Worm (Caenorhabditis elegans) whole organism, midembryonic: ENCODE data around the gene F10E9.7.

Experiments
- T22C8.4 ChIP-seq: fragments of 200-800 bp; sonication (Bioruptor generic); IDR thresholded peaks from 2 replicates; pipeline ENCODE4 v1.3.6; 2022; ENCODE audit warnings: missing genetic modification characterization, missing compliant biosample characterization
- cog-1 ChIP-seq: sonication (generic microtip); optimal IDR thresholded peaks from 2 replicates; lab custom pipeline; 2016; ENCODE audit warnings: missing genetic modification characterization, missing compliant biosample characterization
- flt-1 ChIP-seq: fragments of 200-800 bp; sonication (Bioruptor generic); IDR thresholded peaks from 2 replicates; pipeline ENCODE4 v1.3.6; 2022; ENCODE audit warnings: missing genetic modification characterization, missing compliant biosample characterization
- klf-2 ChIP-seq: fragments of 200-800 bp; sonication (Bioruptor generic); conservative IDR thresholded peaks from 2 replicates; pipeline ENCODE4 v1.3.6; 2022; ENCODE audit warnings: missing genetic modification reagents, missing genetic modification characterization, missing compliant biosample characterization
- med-1 ChIP-seq: sonication (generic microtip); optimal IDR thresholded peaks from 2 replicates; lab custom pipeline; 2017; ENCODE audit warnings: missing genetic modification characterization, mild to moderate bottlenecking, missing compliant biosample characterization, antibody characterized with exemption, missing genetic modification reagents; ENCODE audit not compliant: insufficient read depth
- ref-1 ChIP-seq: fragments of 200-800 bp; sonication (Bioruptor generic); conservative IDR thresholded peaks from 2 replicates; pipeline ENCODE4 v1.3.6; 2022; ENCODE audit warnings: missing genetic modification reagents, missing genetic modification characterization, missing compliant biosample characterization
- tab-1 ChIP-seq: fragments of 200-800 bp; sonication (Bioruptor generic); IDR thresholded peaks from 2 replicates; pipeline ENCODE4 v1.3.6; 2022; ENCODE audit warnings: missing genetic modification characterization, missing compliant biosample characterization
- ztf-23 ChIP-seq: fragments of 200-800 bp; sonication (Bioruptor generic); IDR thresholded peaks from 2 replicates; pipeline ENCODE4 v1.3.6; 2022; ENCODE audit warnings: missing genetic modification reagents, missing genetic modification characterization, missing compliant biosample characterization
- ztf-29 ChIP-seq: fragments of 200-800 bp; sonication (Bioruptor generic); IDR thresholded peaks from 2 replicates; pipeline ENCODE4 v1.3.6; 2022; ENCODE audit warnings: missing genetic modification reagents, missing genetic modification characterization, missing compliant biosample characterization

Gene F10E9.7

DNA sequence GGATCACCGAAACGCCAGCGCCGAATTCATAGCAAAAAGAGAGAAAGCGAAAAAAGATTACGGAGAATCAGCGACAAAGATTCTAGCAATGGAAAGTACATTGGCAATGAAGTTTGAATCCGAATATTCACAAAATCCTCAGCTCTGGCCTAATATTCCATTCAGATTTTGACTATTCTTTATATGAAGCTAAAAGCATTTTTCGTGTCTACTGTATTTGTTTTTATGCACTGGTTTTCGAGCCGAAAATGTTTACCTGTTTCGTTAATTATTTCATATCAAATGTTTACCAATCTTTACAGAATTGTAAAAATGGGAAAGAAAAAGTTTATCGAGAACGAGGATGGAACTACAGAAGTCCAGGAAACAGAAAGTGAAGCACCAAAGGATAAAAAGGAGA is 997 bp upstream of the F10E9.7 start, which contains the start of gene F10E9.4:
F10E9.4 (plus strand) TSS at position 301 of the 400 bp plus-strand sequence.
- TF ChIP-seq klf-2, result no peak
- TF ChIP-seq cog-1 (tag; lab: Kevin White, UChicago), result no peak

DNA sequence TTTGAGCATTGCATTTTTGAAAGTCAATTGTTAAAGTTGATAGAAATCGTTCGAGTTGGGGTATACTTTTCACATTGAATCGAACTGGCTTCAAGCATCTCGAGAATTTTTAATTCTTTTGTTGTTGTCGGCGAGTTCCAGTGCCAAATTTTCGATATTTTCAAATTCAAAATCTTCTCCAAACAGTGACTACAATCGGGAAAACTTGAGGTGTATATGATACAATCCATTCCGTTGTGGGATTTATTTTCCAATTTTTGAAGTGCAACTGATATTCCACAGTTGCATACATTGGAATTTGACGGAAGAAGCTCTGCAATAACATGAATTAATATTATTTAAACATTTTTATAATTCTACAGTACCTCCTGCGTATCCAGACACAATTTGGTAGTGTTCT is 1.4 kb downstream of the F10E9.7 start:
- TF ChIP-seq flt-1 (GFP tag; lab: Robert Waterston, UW), result no peak
- TF ChIP-seq ztf-29 (GFP tag; lab: Robert Waterston, UW), result no peak
- no peak for TF ChIP-seq tab-1 (GFP tag; lab: Robert Waterston, UW)
- no peak for TF ChIP-seq ztf-23
- no peak for TF ChIP-seq ref-1 (GFP tag; lab: Robert Waterston, UW)
- TF ChIP-seq med-1, result no peak
- TF ChIP-seq T22C8.4 (GFP tag; lab: Robert Waterston, UW), result no peak
- no peak for TF ChIP-seq cog-1 (tag; lab: Kevin White, UChicago)
- TF ChIP-seq klf-2, result no peak

DNA sequence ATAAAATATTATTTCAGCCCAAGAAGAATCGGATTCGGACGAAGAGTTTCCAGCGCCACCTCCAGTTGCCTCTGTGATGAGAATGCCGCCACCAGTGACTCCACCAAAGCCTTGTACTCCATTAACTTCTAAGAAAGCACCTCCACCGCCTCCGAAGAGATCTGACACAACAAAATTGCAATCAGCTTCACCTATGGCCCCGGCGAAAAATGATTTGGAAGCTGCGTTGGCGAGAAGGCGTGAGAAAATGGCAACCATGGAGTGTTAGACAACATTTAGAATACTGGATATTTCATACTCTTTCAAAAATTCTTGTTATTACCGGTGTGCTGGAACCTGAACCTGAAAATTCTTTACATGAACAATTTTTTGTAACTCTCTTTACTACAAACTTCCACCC is 1.9 kb downstream of the F10E9.7 start:
- TF ChIP-seq flt-1 (GFP tag; lab: Robert Waterston, UW), result no peak
- TF ChIP-seq cog-1 (tag; lab: Kevin White, UChicago), result no peak
- no peak for TF ChIP-seq ztf-29 (GFP tag; lab: Robert Waterston, UW)
- TF ChIP-seq klf-2, result no peak
- TF ChIP-seq ztf-23, result no peak
- no peak for TF ChIP-seq tab-1 (GFP tag; lab: Robert Waterston, UW)
- no peak for TF ChIP-seq med-1
- TF ChIP-seq ref-1 (GFP tag; lab: Robert Waterston, UW), result no peak

DNA sequence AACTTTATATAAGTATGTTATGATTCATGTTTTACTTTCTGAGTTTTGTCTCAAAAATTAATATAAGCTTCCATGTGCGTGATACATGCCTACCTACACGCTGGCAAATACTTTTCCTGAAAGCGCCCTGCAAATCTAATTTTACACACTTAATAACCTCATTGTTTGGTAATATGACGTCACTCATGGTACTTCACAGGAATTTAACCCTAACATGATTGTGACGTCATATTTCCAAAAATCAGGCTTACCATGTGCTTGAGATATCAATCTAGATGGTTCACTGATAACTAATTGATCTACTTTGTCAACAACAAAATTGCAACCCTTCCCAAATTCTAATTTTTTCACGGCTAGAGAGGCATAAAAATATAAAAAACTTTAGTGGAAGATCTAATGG is 3.8 kb downstream of the F10E9.7 start:
- TF ChIP-seq flt-1 (GFP tag; lab: Robert Waterston, UW), result no peak
- TF ChIP-seq ztf-29 (GFP tag; lab: Robert Waterston, UW), result no peak
- no peak for TF ChIP-seq cog-1 (tag; lab: Kevin White, UChicago)
- TF ChIP-seq ref-1 (GFP tag; lab: Robert Waterston, UW), result no peak
- no peak for TF ChIP-seq klf-2
- TF ChIP-seq tab-1 (GFP tag; lab: Robert Waterston, UW), result no peak
- TF ChIP-seq T22C8.4 (GFP tag; lab: Robert Waterston, UW), result no peak
- no peak for TF ChIP-seq med-1
- TF ChIP-seq ztf-23, result no peak

DNA sequence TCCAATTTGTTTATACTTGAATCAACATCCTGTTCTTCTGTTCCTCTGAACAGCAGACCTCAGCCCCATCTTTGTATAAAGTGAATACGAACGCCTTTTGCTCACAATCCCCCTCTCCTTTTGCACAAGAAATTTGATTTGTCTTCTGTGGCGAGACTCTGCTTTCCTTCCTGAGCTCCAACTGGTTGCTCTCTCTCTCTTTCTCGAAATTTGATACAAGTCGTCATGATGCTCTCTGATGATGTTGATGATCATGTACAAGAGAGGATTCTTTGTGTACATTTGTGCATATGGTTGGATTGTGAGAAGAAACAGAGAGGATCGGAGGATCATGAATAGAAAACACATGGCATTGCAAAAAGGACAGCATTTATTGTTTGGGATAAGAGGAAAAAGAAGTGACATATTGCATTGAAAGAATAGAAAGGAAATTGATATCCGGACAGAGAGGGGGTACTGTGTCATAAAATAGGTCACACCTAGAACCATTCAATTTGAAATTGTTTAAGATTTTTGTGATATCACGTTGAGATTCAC is 6.3 kb downstream of the F10E9.7 start:
- 0 out of 2 replicates have a peak, but pooled peaks have one; percentile 15 for TF ChIP-seq flt-1 (GFP tag; lab: Robert Waterston, UW)
- no peak for TF ChIP-seq ref-1 (GFP tag; lab: Robert Waterston, UW)
- TF ChIP-seq med-1, result no peak

- TF ChIP-seq cog-1 (tag; lab: Kevin White, UChicago), result no peak
- no peak for TF ChIP-seq klf-2
- no peak for TF ChIP-seq ztf-23
- TF ChIP-seq flt-1 (GFP tag; lab: Robert Waterston, UW), result no peak
- no peak for TF ChIP-seq ref-1 (GFP tag; lab: Robert Waterston, UW)
- TF ChIP-seq med-1, result no peak
- TF ChIP-seq T22C8.4 (GFP tag; lab: Robert Waterston, UW), result no peak
- TF ChIP-seq tab-1 (GFP tag; lab: Robert Waterston, UW), result no peak
- TF ChIP-seq ztf-29 (GFP tag; lab: Robert Waterston, UW), result no peak
Observed at ce11 chrIII:8299734-8300133, 7.5 kb downstream of the F10E9.7 start.

DNA sequence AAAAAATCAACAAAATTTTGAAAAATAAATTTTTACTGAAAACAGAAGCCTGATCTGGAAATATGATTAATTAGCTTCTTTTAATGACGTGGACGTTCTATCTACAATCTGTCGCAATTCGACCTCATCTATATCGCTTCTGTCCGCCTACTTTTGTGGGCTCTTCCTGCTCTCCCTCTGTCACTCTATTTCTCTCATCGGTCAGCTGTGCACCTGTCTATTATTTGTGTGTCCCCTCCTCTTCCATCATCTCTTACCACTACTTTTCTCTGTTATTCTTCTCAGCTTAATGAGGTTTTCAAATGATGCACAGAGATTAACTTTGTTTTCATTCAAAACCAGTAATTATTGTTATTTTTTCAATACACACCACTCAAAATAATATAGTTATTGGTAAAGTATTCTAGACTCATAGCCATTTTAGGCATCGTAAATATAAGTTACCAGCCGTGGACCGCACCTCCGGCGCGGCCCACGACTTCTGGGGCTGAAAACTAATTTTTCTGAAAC is 8.1 kb downstream of the F10E9.7 start:
- TF ChIP-seq flt-1 (GFP tag; lab: Robert Waterston, UW) (no peak), tab-1 (GFP tag; lab: Robert Waterston, UW) (0 out of 2 replicates have a peak, but pooled peaks have one; percentile 66)

DNA sequence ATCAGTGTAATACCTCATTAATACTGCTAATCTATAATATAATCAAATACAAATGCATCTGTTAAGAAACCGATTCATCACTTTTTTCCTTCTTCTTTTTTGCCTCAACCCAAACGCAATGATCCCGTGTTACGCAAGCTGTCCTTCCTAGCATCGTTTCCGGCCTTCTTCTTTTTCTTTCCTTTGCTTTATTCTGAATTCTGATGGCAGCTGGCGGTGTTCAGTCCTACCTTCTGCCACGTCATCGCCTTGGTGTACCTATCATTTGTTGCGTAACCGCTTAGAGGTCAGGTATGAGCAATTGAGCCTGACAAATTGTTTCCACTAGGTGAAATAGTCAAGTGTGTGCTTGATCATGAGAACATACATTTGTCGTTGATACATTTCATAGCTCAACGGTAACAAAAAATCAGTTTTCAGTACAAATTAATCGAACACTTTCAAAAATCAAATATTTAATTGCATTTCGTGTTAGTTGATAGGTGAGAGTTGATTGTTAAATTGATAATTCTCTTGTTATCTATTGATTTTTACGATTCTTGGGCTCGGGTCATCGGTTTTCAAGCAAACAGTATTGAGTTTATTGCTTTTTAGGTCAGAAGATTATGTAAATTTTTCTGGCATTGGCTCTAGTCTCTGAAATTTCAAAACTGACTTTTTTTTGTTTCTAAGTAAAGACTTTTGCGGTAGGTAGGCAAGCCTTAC is 8.9 kb downstream of the F10E9.7 start:
- TF ChIP-seq T22C8.4 (GFP tag; lab: Robert Waterston, UW) (no peak), tab-1 (GFP tag; lab: Robert Waterston, UW) (no peak), flt-1 (GFP tag; lab: Robert Waterston, UW) (no peak), ztf-29 (GFP tag; lab: Robert Waterston, UW) (no peak), ztf-23 (no peak), klf-2 (no peak), ref-1 (GFP tag; lab: Robert Waterston, UW) (no peak)

DNA sequence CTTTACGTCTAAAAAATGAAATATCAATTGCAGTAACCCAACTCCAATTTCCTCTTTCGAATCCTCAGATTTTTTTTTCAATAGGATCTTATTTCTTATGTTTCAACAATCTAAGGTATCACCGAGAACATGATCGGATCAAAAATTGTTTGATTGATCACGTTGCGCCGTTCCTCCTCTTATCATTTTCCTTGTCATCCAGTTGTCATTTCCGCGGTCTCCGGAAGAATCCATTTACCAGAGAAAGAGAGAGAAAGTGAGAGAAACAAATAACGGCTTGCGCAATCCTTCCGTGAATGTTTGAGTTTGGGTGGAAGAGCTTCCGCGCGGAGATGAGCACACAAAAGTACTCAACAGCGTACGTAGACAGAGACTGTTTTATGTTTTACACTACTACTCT is 14.0 kb downstream of the F10E9.7 start:
- TF ChIP-seq ztf-23, result no peak
- no peak for TF ChIP-seq tab-1 (GFP tag; lab: Robert Waterston, UW)
- no peak for TF ChIP-seq cog-1 (tag; lab: Kevin White, UChicago)
- TF ChIP-seq ref-1 (GFP tag; lab: Robert Waterston, UW), result no peak
- TF ChIP-seq ztf-29 (GFP tag; lab: Robert Waterston, UW), result no peak
- no peak for TF ChIP-seq flt-1 (GFP tag; lab: Robert Waterston, UW)
- TF ChIP-seq T22C8.4 (GFP tag; lab: Robert Waterston, UW), result no peak
- no peak for TF ChIP-seq klf-2
- no peak for TF ChIP-seq med-1

- no peak for TF ChIP-seq ztf-23
- TF ChIP-seq tab-1 (GFP tag; lab: Robert Waterston, UW), result no peak
- TF ChIP-seq ztf-29 (GFP tag; lab: Robert Waterston, UW), result no peak
- TF ChIP-seq flt-1 (GFP tag; lab: Robert Waterston, UW), result no peak
- no peak for TF ChIP-seq ref-1 (GFP tag; lab: Robert Waterston, UW)
- TF ChIP-seq T22C8.4 (GFP tag; lab: Robert Waterston, UW), result no peak
- no peak for TF ChIP-seq cog-1 (tag; lab: Kevin White, UChicago)
Observed at ce11 chrIII:8291268-8292032, 15.8 kb downstream of the F10E9.7 start.
